ENCODE assay signal across 7 fruit fly cellular contexts in the genomic region with DNA sequence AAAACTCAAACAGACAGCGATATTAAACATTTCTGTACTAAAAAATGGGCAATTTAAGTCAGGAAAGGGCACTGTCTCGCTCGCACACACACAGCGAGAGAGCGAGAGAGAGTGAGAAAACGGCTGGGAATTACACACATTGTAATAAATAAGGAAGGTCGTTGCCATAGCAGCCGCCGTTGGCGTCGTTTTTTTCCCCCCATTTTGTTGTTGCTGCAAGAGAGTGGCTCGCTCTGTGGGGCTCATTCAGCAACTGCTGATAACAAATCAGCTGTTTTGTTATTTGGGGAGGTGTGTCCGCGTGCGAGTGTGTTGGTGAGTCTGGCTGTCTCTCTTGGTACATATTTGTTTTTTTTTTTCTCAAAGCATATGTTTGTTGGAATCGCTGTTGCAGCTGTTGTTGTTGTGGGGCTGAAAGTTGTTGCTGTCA.
TF ChIP-seq lines count a peak whose summit lies in the region.

No protein-coding gene starts in this region.

- peak; percentile 19 to 57 for TF ChIP-seq CTCF in S2 (optimal IDR thresholded peaks at IDR 0.05; lab: Kevin White, UChicago)
- peak; percentile 63 for TF ChIP-seq CTCF in whole organism, embryonic (GFP tag; optimal IDR thresholded peaks at IDR 0.05; lab: Kevin White, UChicago)

TF ChIP-seq in whole organism, 6 proteins besides CTCF, POLR2A, EP300 and RAD21:
- TF ChIP-seq CG8478 (optimal IDR thresholded peaks at IDR 0.05; lab: Kevin White, UChicago), result peak; percentile 58
- no peak for TF ChIP-seq psq (optimal IDR thresholded peaks at IDR 0.05; lab: Kevin White, UChicago)
- TF ChIP-seq EcR (GFP tag; optimal IDR thresholded peaks at IDR 0.05; lab: Kevin White, UChicago), result peak; percentile 82 to 91
- no peak for TF ChIP-seq pan (optimal IDR thresholded peaks at IDR 0.05; lab: Kevin White, UChicago)
- peak; percentile 84 for TF ChIP-seq Dll (optimal IDR thresholded peaks at IDR 0.05; lab: Kevin White, UChicago)
- no peak for TF ChIP-seq usp (GFP tag; optimal IDR thresholded peaks at IDR 0.05; lab: Kevin White, UChicago)

TF ChIP-seq in whole organism, adult, 20 proteins besides CTCF, POLR2A, EP300 and RAD21 (continues in another document):
- TF ChIP-seq tj (GFP tag; optimal IDR thresholded peaks at IDR 0.05; lab: Kevin White, UChicago) (peak; percentile 39), CG33017 (tag; optimal IDR thresholded peaks at IDR 0.05; lab: Kevin White, UChicago) (peak; percentile 6), cnc (optimal IDR thresholded peaks at IDR 0.05; lab: Kevin White, UChicago) (no peak), CG11617 (GFP tag; optimal IDR thresholded peaks at IDR 0.05; lab: Kevin White, UChicago) (no peak), kay (GFP tag; lab: Kevin White, UChicago; ENCODE audit: borderline replicate concordance) (no peak), toe (GFP tag; optimal IDR thresholded peaks at IDR 0.05; lab: Kevin White, UChicago) (peak; percentile 20), bab1 (GFP tag; optimal IDR thresholded peaks at IDR 0.05; lab: Kevin White, UChicago) (peak; percentile 9), cic (GFP tag; optimal IDR thresholded peaks at IDR 0.05; lab: Kevin White, UChicago) (peak; percentile 56), CG14711 (tag; optimal IDR thresholded peaks at IDR 0.05; lab: Kevin White, UChicago) (no peak), Clk (GFP tag; optimal IDR thresholded peaks at IDR 0.05; lab: Kevin White, UChicago) (no peak), pad (GFP tag; optimal IDR thresholded peaks at IDR 0.05; lab: Kevin White, UChicago) (no peak), ovo (GFP tag; optimal IDR thresholded peaks at IDR 0.05; lab: Kevin White, UChicago) (peak; percentile 20), CG1620 (GFP tag; optimal IDR thresholded peaks at IDR 0.05; lab: Kevin White, UChicago) (no peak), Hr96 (GFP tag; optimal IDR thresholded peaks at IDR 0.05; lab: Kevin White, UChicago) (no peak), CG5204 (GFP tag; optimal IDR thresholded peaks at IDR 0.05; lab: Kevin White, UChicago) (no peak), Crg-1 (GFP tag; optimal IDR thresholded peaks at IDR 0.05; lab: Kevin White, UChicago) (peak; percentile 2)

TF ChIP-seq in whole organism, embryonic, 481 proteins besides CTCF, POLR2A, EP300 and RAD21 (continues in another document):
- TF ChIP-seq sr (GFP tag; IDR thresholded peaks at IDR 0.05; lab: Robert Waterston, UW) (no peak), ash1 (GFP tag; optimal IDR thresholded peaks at IDR 0.05; lab: Kevin White, UChicago) (peak; percentile 40), repo (GFP tag; optimal IDR thresholded peaks at IDR 0.05; lab: Kevin White, UChicago) (no peak), Meics (GFP tag; optimal IDR thresholded peaks at IDR 0.05; lab: Kevin White, UChicago) (peak; percentile 47), CG1832 (GFP tag; optimal IDR thresholded peaks at IDR 0.05; lab: Kevin White, UChicago) (peak; percentile 79), Sin3A (optimal IDR thresholded peaks at IDR 0.05; lab: Kevin White, UChicago) (no peak), pzg (GFP tag; optimal IDR thresholded peaks at IDR 0.05; lab: Kevin White, UChicago) (no peak), Sox100B (GFP tag; optimal IDR thresholded peaks at IDR 0.05; lab: Kevin White, UChicago) (peak; percentile 49), CG34376 (GFP tag; optimal IDR thresholded peaks at IDR 0.05; lab: Kevin White, UChicago) (peak; percentile 37), gsb-n (tag; optimal IDR thresholded peaks at IDR 0.05; lab: Kevin White, UChicago) (peak; percentile 14), hb (GFP tag; IDR thresholded peaks at IDR 0.05; lab: Robert Waterston, UW; ENCODE audit: partially characterized antibody) (no peak), CG17385 (GFP tag; optimal IDR thresholded peaks at IDR 0.05; lab: Kevin White, UChicago) (peak; percentile 37), Taf1 (GFP tag; IDR thresholded peaks at IDR 0.05; lab: Robert Waterston, UW) (no peak), CG30431 (GFP tag; optimal IDR thresholded peaks at IDR 0.05; lab: Kevin White, UChicago) (no peak), CG1603 (tag; optimal IDR thresholded peaks at IDR 0.05; lab: Kevin White, UChicago) (peak; percentile 13), Six4 (GFP tag; optimal IDR thresholded peaks at IDR 0.05; lab: Kevin White, UChicago) (no peak), CG5180 (GFP tag; optimal IDR thresholded peaks at IDR 0.05; lab: Kevin White, UChicago) (peak; percentile 57)

TF ChIP-seq in whole organism, prepupa, 60 proteins besides CTCF, POLR2A, EP300 and RAD21 (continues in another document):
- TF ChIP-seq Met (GFP tag; optimal IDR thresholded peaks at IDR 0.05; lab: Kevin White, UChicago), result peak; percentile 26
- no peak for TF ChIP-seq CG8319 (GFP tag; optimal IDR thresholded peaks at IDR 0.05; lab: Kevin White, UChicago)
- peak; percentile 12 for TF ChIP-seq CG6792 (GFP tag; optimal IDR thresholded peaks at IDR 0.05; lab: Kevin White, UChicago)
- peak; percentile 13 for TF ChIP-seq CG11762 (GFP tag; optimal IDR thresholded peaks at IDR 0.05; lab: Kevin White, UChicago; ENCODE audit: insufficient read depth)
- no peak for TF ChIP-seq CG3032 (tag; optimal IDR thresholded peaks at IDR 0.05; lab: Kevin White, UChicago)
- TF ChIP-seq vri (GFP tag; optimal IDR thresholded peaks at IDR 0.05; lab: Kevin White, UChicago), result peak; percentile 92
- TF ChIP-seq Gug (GFP tag; IDR thresholded peaks at IDR 0.05; lab: Robert Waterston, UW), result no peak
- peak; percentile 29 for TF ChIP-seq Lpt (GFP tag; optimal IDR thresholded peaks at IDR 0.05; lab: Kevin White, UChicago)
- no peak for TF ChIP-seq salr (GFP tag; optimal IDR thresholded peaks at IDR 0.05; lab: Kevin White, UChicago)
- TF ChIP-seq CG11902 (GFP tag; optimal IDR thresholded peaks at IDR 0.05; lab: Kevin White, UChicago), result no peak
- no peak for TF ChIP-seq Hr38 (GFP tag; optimal IDR thresholded peaks at IDR 0.05; lab: Kevin White, UChicago)
- no peak for TF ChIP-seq cyc (GFP tag; optimal IDR thresholded peaks at IDR 0.05; lab: Kevin White, UChicago)
- TF ChIP-seq acj6 (GFP tag; optimal IDR thresholded peaks at IDR 0.05; lab: Kevin White, UChicago), result no peak
- peak; percentile 57 for TF ChIP-seq CG16779 (tag; optimal IDR thresholded peaks at IDR 0.05; lab: Kevin White, UChicago)
- TF ChIP-seq CG6854 (GFP tag; optimal IDR thresholded peaks at IDR 0.05; lab: Kevin White, UChicago), result peak; percentile 80
- no peak for TF ChIP-seq lz (GFP tag; optimal IDR thresholded peaks at IDR 0.05; lab: Kevin White, UChicago)
- no peak for TF ChIP-seq fd59A (GFP tag; optimal IDR thresholded peaks at IDR 0.05; lab: Kevin White, UChicago)

TF ChIP-seq in whole organism, pupa, 21 proteins besides CTCF, POLR2A, EP300 and RAD21:
- no peak for TF ChIP-seq CG4496 (GFP tag; IDR thresholded peaks at IDR 0.05; lab: Robert Waterston, UW)
- TF ChIP-seq CG8301 (tag; optimal IDR thresholded peaks at IDR 0.05; lab: Kevin White, UChicago), result no peak
- peak; percentile 16 for TF ChIP-seq CG8159 (tag; optimal IDR thresholded peaks at IDR 0.05; lab: Kevin White, UChicago)
- peak; percentile 27 for TF ChIP-seq CG14655 (GFP tag; optimal IDR thresholded peaks at IDR 0.05; lab: Kevin White, UChicago)
- TF ChIP-seq EcR (GFP tag; optimal IDR thresholded peaks at IDR 0.05; lab: Kevin White, UChicago), result peak; percentile 98
- TF ChIP-seq CG34367 (tag; optimal IDR thresholded peaks at IDR 0.05; lab: Kevin White, UChicago), result peak; percentile 11
- no peak for TF ChIP-seq CG10348 (GFP tag; IDR thresholded peaks at IDR 0.05; lab: Robert Waterston, UW)
- TF ChIP-seq Snoo (tag; optimal IDR thresholded peaks at IDR 0.05; lab: Kevin White, UChicago), result peak; percentile 83
- TF ChIP-seq CG13204 (GFP tag; optimal IDR thresholded peaks at IDR 0.05; lab: Kevin White, UChicago), result peak; percentile 52
- peak; percentile 26 for TF ChIP-seq gl (tag; optimal IDR thresholded peaks at IDR 0.05; lab: Kevin White, UChicago)
- TF ChIP-seq Pif1B (GFP tag; optimal IDR thresholded peaks at IDR 0.05; lab: Kevin White, UChicago), result no peak
- TF ChIP-seq CG32121 (GFP tag; IDR thresholded peaks at IDR 0.05; lab: Robert Waterston, UW), result no peak
- TF ChIP-seq CG17806 (tag; optimal IDR thresholded peaks at IDR 0.05; lab: Kevin White, UChicago), result peak; percentile 14
- peak; percentile 22 for TF ChIP-seq CG15710 (tag; optimal IDR thresholded peaks at IDR 0.05; lab: Kevin White, UChicago)
- TF ChIP-seq D1 (tag; optimal IDR thresholded peaks at IDR 0.05; lab: Kevin White, UChicago), result no peak
- TF ChIP-seq Pif1A (GFP tag; optimal IDR thresholded peaks at IDR 0.05; lab: Kevin White, UChicago), result peak; percentile 29

TF ChIP-seq in whole organism, wandering third instar larva, 38 proteins besides CTCF, POLR2A, EP300 and RAD21 (continues in another document):
- TF ChIP-seq Dif (GFP tag; optimal IDR thresholded peaks at IDR 0.05; lab: Kevin White, UChicago; ENCODE audit: partially characterized antibody), result peak; percentile 74
- TF ChIP-seq psq (GFP tag; optimal IDR thresholded peaks at IDR 0.05; lab: Kevin White, UChicago), result peak; percentile 8
- peak; percentile 40 for TF ChIP-seq OdsH (GFP tag; optimal IDR thresholded peaks at IDR 0.05; lab: Kevin White, UChicago)
- peak; percentile 80 for TF ChIP-seq CrebA (GFP tag; optimal IDR thresholded peaks at IDR 0.05; lab: Kevin White, UChicago; ENCODE audit: borderline replicate concordance)
- peak; percentile 48 for TF ChIP-seq h (GFP tag; optimal IDR thresholded peaks at IDR 0.05; lab: Kevin White, UChicago)
- peak in 1 of 2 experiments; percentile 6 for TF ChIP-seq foxo (GFP tag; optimal IDR thresholded peaks at IDR 0.05; lab: Kevin White, UChicago)
- TF ChIP-seq Rel (GFP tag; optimal IDR thresholded peaks at IDR 0.05; lab: Kevin White, UChicago), result peak; percentile 78
- TF ChIP-seq Rel (tag; optimal IDR thresholded peaks at IDR 0.05; lab: Kevin White, UChicago), result peak; percentile 93
- no peak for TF ChIP-seq dsf (GFP tag; optimal IDR thresholded peaks at IDR 0.05; lab: Kevin White, UChicago; ENCODE audit: borderline replicate concordance)
- TF ChIP-seq fru (GFP tag; optimal IDR thresholded peaks at IDR 0.05; lab: Kevin White, UChicago), result peak; percentile 48
- TF ChIP-seq GATAd (GFP tag; optimal IDR thresholded peaks at IDR 0.05; lab: Kevin White, UChicago), result no peak
- no peak for TF ChIP-seq Abd-B (GFP tag; optimal IDR thresholded peaks at IDR 0.05; lab: Kevin White, UChicago)
- TF ChIP-seq CG32264 (GFP tag; optimal IDR thresholded peaks at IDR 0.05; lab: Kevin White, UChicago), result peak; percentile 14
- peak; percentile 8 for TF ChIP-seq Sp1 (GFP tag; optimal IDR thresholded peaks at IDR 0.05; lab: Kevin White, UChicago)
- peak; percentile 37 for TF ChIP-seq Hnf4 (GFP tag; optimal IDR thresholded peaks at IDR 0.05; lab: Kevin White, UChicago)
- no peak for TF ChIP-seq sv (GFP tag; optimal IDR thresholded peaks at IDR 0.05; lab: Kevin White, UChicago)
- peak; percentile 35 for TF ChIP-seq rgr (GFP tag; optimal IDR thresholded peaks at IDR 0.05; lab: Kevin White, UChicago)
- peak; percentile 12 for TF ChIP-seq Mio (GFP tag; optimal IDR thresholded peaks at IDR 0.05; lab: Kevin White, UChicago)
- no peak for TF ChIP-seq woc (GFP tag; optimal IDR thresholded peaks at IDR 0.05; lab: Kevin White, UChicago)
- peak in 1 of 2 experiments; percentile 61 for TF ChIP-seq dl (GFP tag; optimal IDR thresholded peaks at IDR 0.05; lab: Kevin White, UChicago; ENCODE audit: insufficient read depth in 1 of 2, partially characterized antibody in 2 of 2)
- TF ChIP-seq sage (GFP tag; optimal IDR thresholded peaks at IDR 0.05; lab: Kevin White, UChicago), result peak; percentile 60
